Fruit fly (Drosophila melanogaster): ENCODE results near the gene CG44815.

The CG44815 gene

dm6 chrX:9431400-9432021, 14.5 kb downstream of the CG44815 start (continued):
- TF ChIP-seq CG17385 (GFP tag; optimal IDR thresholded peaks at IDR 0.05) = peak; percentile 31
- no peak for TF ChIP-seq TFAM (GFP tag; optimal IDR thresholded peaks at IDR 0.05)
- no peak for TF ChIP-seq ap (GFP tag; IDR thresholded peaks at IDR 0.05)
- TF ChIP-seq CG13424 (tag; optimal IDR thresholded peaks at IDR 0.05) = peak; percentile 28
- TF ChIP-seq tap (tag; optimal IDR thresholded peaks at IDR 0.05) = peak; percentile 20
- TF ChIP-seq nmo (GFP tag; optimal IDR thresholded peaks at IDR 0.05) = no peak
- TF ChIP-seq GATAe (GFP tag; conservative IDR thresholded peaks at IDR 0.05) = no peak
- no peak for TF ChIP-seq CG15073 (GFP tag; optimal IDR thresholded peaks at IDR 0.05)
- TF ChIP-seq Gug (GFP tag; IDR thresholded peaks at IDR 0.05) = peak; percentile 34; the same call in 1 of the 4 replicates
- TF ChIP-seq Oli (tag; optimal IDR thresholded peaks at IDR 0.05) = peak; percentile 31
- 0 out of 2 replicates have a peak, but pooled peaks have one; percentile 27 for TF ChIP-seq ttk (GFP tag; IDR thresholded peaks at IDR 0.05)
- TF ChIP-seq CG12391 (tag; optimal IDR thresholded peaks at IDR 0.05) = peak; percentile 35
- peak; percentile 75 for TF ChIP-seq Hmr (GFP tag; optimal IDR thresholded peaks at IDR 0.05)
- no peak for TF ChIP-seq schlank (tag; optimal IDR thresholded peaks at IDR 0.05)
- no peak for TF ChIP-seq CG34422 (GFP tag; IDR thresholded peaks at IDR 0.05)
- no peak for TF ChIP-seq dm (GFP tag; optimal IDR thresholded peaks at IDR 0.05)
- TF ChIP-seq Fer3 (tag; optimal IDR thresholded peaks at IDR 0.05) = peak; percentile 18
- peak; percentile 21 for TF ChIP-seq bcd (GFP tag; optimal IDR thresholded peaks at IDR 0.05)
- no peak for TF ChIP-seq CG34376 (GFP tag; optimal IDR thresholded peaks at IDR 0.05)
- TF ChIP-seq CG17912 (GFP tag; optimal IDR thresholded peaks at IDR 0.05) = no peak
- TF ChIP-seq Nf-YA (GFP tag; IDR thresholded peaks at IDR 0.05) = 0 out of 2 replicates have a peak, but pooled peaks have one; percentile 16
- TF ChIP-seq Lim3 (GFP tag; IDR thresholded peaks at IDR 0.05) = no peak
- no peak for TF ChIP-seq Camta (GFP tag; optimal IDR thresholded peaks at IDR 0.05)
- TF ChIP-seq D (optimal IDR thresholded peaks at IDR 0.05) = no peak
- no peak for TF ChIP-seq D (GFP tag; optimal IDR thresholded peaks at IDR 0.05)
- TF ChIP-seq jing (GFP tag; optimal IDR thresholded peaks at IDR 0.05) = no peak
- TF ChIP-seq Blimp-1 (GFP tag; optimal IDR thresholded peaks at IDR 0.05) = no peak
- TF ChIP-seq gcm2 (GFP tag; optimal IDR thresholded peaks at IDR 0.05) = no peak
- TF ChIP-seq grn (GFP tag; optimal IDR thresholded peaks at IDR 0.05) = no peak
- no peak for TF ChIP-seq fru (optimal IDR thresholded peaks at IDR 0.05)
- no peak for TF ChIP-seq CG13894 (tag; optimal IDR thresholded peaks at IDR 0.05)
- TF ChIP-seq NFAT (GFP tag; IDR thresholded peaks at IDR 0.05) = 0 out of 2 replicates have a peak, but pooled peaks have one; percentile 15
- TF ChIP-seq CG14050 (GFP tag; IDR thresholded peaks at IDR 0.05) = peak; percentile 41; the same call in 1 of the 3 replicates
- no peak for TF ChIP-seq Hmx (GFP tag; optimal IDR thresholded peaks at IDR 0.05)
- peak; percentile 28; the same call in 1 of the 3 replicates for TF ChIP-seq H15 (GFP tag; IDR thresholded peaks at IDR 0.05)
- no peak for TF ChIP-seq bab2 (GFP tag; optimal IDR thresholded peaks at IDR 0.05)
- peak; percentile 88 for TF ChIP-seq CG18599 (GFP tag; optimal IDR thresholded peaks at IDR 0.05)
- TF ChIP-seq Dp (GFP tag; optimal IDR thresholded peaks at IDR 0.05) = no peak
- peak; percentile 66 for TF ChIP-seq slbo (GFP tag; IDR thresholded peaks at IDR 0.05)
- TF ChIP-seq lab (GFP tag; optimal IDR thresholded peaks at IDR 0.05) = peak; percentile 82
- TF ChIP-seq CG17829 (tag; optimal IDR thresholded peaks at IDR 0.05) = peak; percentile 47
- TF ChIP-seq klu (GFP tag; IDR thresholded peaks at IDR 0.05) = 0 out of 2 replicates have a peak, but pooled peaks have one; percentile 41
- no peak for TF ChIP-seq tup (GFP tag; optimal IDR thresholded peaks at IDR 0.05)
- TF ChIP-seq Lpt (GFP tag; optimal IDR thresholded peaks at IDR 0.05) = no peak
- peak; percentile 10 for TF ChIP-seq CG6765 (GFP tag; optimal IDR thresholded peaks at IDR 0.05)
- TF ChIP-seq CG2120 (GFP tag; optimal IDR thresholded peaks at IDR 0.05) = peak; percentile 29
- no peak for TF ChIP-seq chn (GFP tag; optimal IDR thresholded peaks at IDR 0.05)
- no peak for TF ChIP-seq Atf-2 (GFP tag; optimal IDR thresholded peaks at IDR 0.05)
- TF ChIP-seq crol (GFP tag; IDR thresholded peaks at IDR 0.05) = peak; percentile 45; the same call in 1 of the 2 replicates
- no peak for TF ChIP-seq CG1832 (GFP tag; optimal IDR thresholded peaks at IDR 0.05)
- peak; percentile 20; the same call in 1 of the 2 replicates for TF ChIP-seq ssp (GFP tag; IDR thresholded peaks at IDR 0.05)
